Worm (Caenorhabditis elegans) whole organism, late embryonic: Measurements from ENCODE around the gene snn-1.

Source experiments
- K02D7.2 ChIP-seq: sonication (generic microtip); optimal IDR thresholded peaks from 2 replicates; lab custom pipeline; 2017; ENCODE audit warnings: mild to moderate bottlenecking, missing genetic modification characterization, missing compliant biosample characterization
- ceh-18 ChIP-seq: sonication (generic microtip); optimal IDR thresholded peaks from 2 replicates; lab custom pipeline; 2016; ENCODE audit warnings: missing genetic modification characterization, missing compliant biosample characterization
- ceh-45 ChIP-seq: fragments of 200-800 bp; sonication (Bioruptor generic); IDR thresholded peaks from 2 replicates; pipeline ENCODE4 v1.3.6; 2022; ENCODE audit warnings: missing genetic modification reagents, missing genetic modification characterization, missing compliant biosample characterization
- elt-4 ChIP-seq: sonication (generic microtip); optimal IDR thresholded peaks from 2 replicates; lab custom pipeline; 2016; ENCODE audit warnings: missing genetic modification characterization, missing compliant biosample characterization
- hlh-6 ChIP-seq: sonication (generic microtip); optimal IDR thresholded peaks from 2 replicates; lab custom pipeline; 2016; ENCODE audit warnings: missing genotype, missing genetic modification characterization, missing compliant biosample characterization
- hlh-8 ChIP-seq: sonication (generic microtip); optimal IDR thresholded peaks from 2 replicates; lab custom pipeline; 2016; ENCODE audit warnings: missing genotype, missing genetic modification characterization, missing compliant biosample characterization
- madf-2 ChIP-seq: sonication (generic microtip); optimal IDR thresholded peaks from 2 replicates; lab custom pipeline; 2017; ENCODE audit warnings: missing genetic modification characterization, missing compliant biosample characterization
- pat-9 ChIP-seq: fragments of 200-800 bp; sonication (Bioruptor generic); optimal IDR thresholded peaks from 2 replicates; lab custom pipeline; 2018; ENCODE audit warnings: mild to moderate bottlenecking, missing genetic modification characterization, moderate library complexity, missing compliant biosample characterization
- pqm-1 ChIP-seq: sonication (generic microtip); optimal IDR thresholded peaks from 2 replicates; lab custom pipeline; 2016; ENCODE audit warnings: missing genetic modification characterization, missing compliant biosample characterization
- pros-1 ChIP-seq: fragments of 150-350 bp; optimal IDR thresholded peaks from 2 replicates; lab custom pipeline; 2014; ENCODE audit warnings: missing biosample characterization, missing genetic modification reagents, missing genetic modification characterization
- sox-4 ChIP-seq: sonication (generic microtip); optimal IDR thresholded peaks from 2 replicates; lab custom pipeline; 2017; ENCODE audit warnings: mild to moderate bottlenecking, missing genetic modification characterization, inconsistent platforms, missing compliant biosample characterization
- syd-9 ChIP-seq: sonication (generic microtip); optimal IDR thresholded peaks from 2 replicates; lab custom pipeline; 2016; ENCODE audit warnings: mild to moderate bottlenecking, missing genetic modification characterization, moderate library complexity, missing compliant biosample characterization
- tbx-2 ChIP-seq: sonication (generic microtip); optimal IDR thresholded peaks from 2 replicates; lab custom pipeline; 2016; ENCODE audit warnings: missing genetic modification characterization, missing compliant biosample characterization

ce11 chrIV:1804613-1805012, 10.3 kb downstream of the snn-1 start:
- no peak for TF ChIP-seq madf-2 (tag; lab: Kevin White, UChicago)
- TF ChIP-seq syd-9 = no peak
- no peak for TF ChIP-seq ceh-45
- TF ChIP-seq hlh-8 (tag; lab: Kevin White, UChicago) = no peak
- TF ChIP-seq sox-4 (tag; lab: Kevin White, UChicago) = no peak
- no peak for TF ChIP-seq hlh-6 (tag; lab: Kevin White, UChicago)
- no peak for TF ChIP-seq pat-9
- no peak for TF ChIP-seq pqm-1
- TF ChIP-seq elt-4 (tag; lab: Kevin White, UChicago) = no peak
- TF ChIP-seq K02D7.2 (tag; lab: Kevin White, UChicago) = no peak
- TF ChIP-seq pros-1 (tag; lab: Kevin White, UChicago) = no peak
- TF ChIP-seq ceh-18 = no peak
- no peak for TF ChIP-seq tbx-2 (tag; lab: Kevin White, UChicago)
